Worm (Caenorhabditis elegans) whole organism, young adult: ENCODE data around the gene srh-277.

Experiments
- C17E4.6 ChIP-seq: fragments of 200-800 bp; sonication (Bioruptor generic); IDR thresholded peaks from 2 replicates; pipeline ENCODE4 v1.3.6; 2022; ENCODE audit warnings: missing genetic modification reagents, missing genetic modification characterization, missing compliant biosample characterization
- F10E7.11 ChIP-seq: sonication (generic microtip); optimal IDR thresholded peaks from 2 replicates; lab custom pipeline; 2017; ENCODE audit warnings: mild to moderate bottlenecking, missing genetic modification characterization, moderate library complexity, missing compliant biosample characterization
- F49E8.2 ChIP-seq: sonication (generic microtip); optimal IDR thresholded peaks from 3 replicates; lab custom pipeline; 2017; ENCODE audit warnings: missing genetic modification characterization, mild to moderate bottlenecking, missing compliant biosample characterization, antibody characterized with exemption, moderate library complexity; ENCODE audit not compliant: insufficient read depth
- F55B11.4 ChIP-seq: sonication (generic microtip); optimal IDR thresholded peaks from 2 replicates; lab custom pipeline; 2016; ENCODE audit warnings: missing compliant biosample characterization, missing genetic modification characterization, borderline replicate concordance; ENCODE audit not compliant: insufficient read depth
- F57A8.1 ChIP-seq: fragments of 200-800 bp; sonication (Bioruptor generic); optimal IDR thresholded peaks from 2 replicates; lab custom pipeline; 2018; ENCODE audit warnings: mild to moderate bottlenecking, missing genetic modification characterization, moderate library complexity, missing compliant biosample characterization
- Y53F4B.3 ChIP-seq: fragments of 200-800 bp; sonication (Bioruptor generic); IDR thresholded peaks from 2 replicates; pipeline ENCODE4 v1.3.6; 2022; ENCODE audit warnings: missing genetic modification reagents, missing genetic modification characterization, missing compliant biosample characterization
- Y95B8A.8 ChIP-seq: fragments of 200-800 bp; sonication (Bioruptor generic); IDR thresholded peaks from 2 replicates; pipeline ENCODE4 v1.3.6; 2022; ENCODE audit warnings: missing genetic modification reagents, missing genetic modification characterization, missing compliant biosample characterization
- ZK185.1 ChIP-seq: sonication (generic microtip); optimal IDR thresholded peaks from 2 replicates; lab custom pipeline; 2016; ENCODE audit warnings: mild to moderate bottlenecking, missing genetic modification characterization, missing compliant biosample characterization; ENCODE audit not compliant: poor library complexity, severe bottlenecking
- atf-7 ChIP-seq: sonication (generic microtip); optimal IDR thresholded peaks from 2 replicates; lab custom pipeline; 2017; ENCODE audit warnings: mild to moderate bottlenecking, missing genetic modification characterization, missing compliant biosample characterization
- athp-1 ChIP-seq: sonication (generic microtip); optimal IDR thresholded peaks from 2 replicates; lab custom pipeline; 2017; ENCODE audit warnings: mild to moderate bottlenecking, missing genetic modification characterization, missing compliant biosample characterization
- attf-5 ChIP-seq: fragments of 200-800 bp; sonication (Bioruptor generic); optimal IDR thresholded peaks from 2 replicates; lab custom pipeline; 2018; ENCODE audit warnings: mild to moderate bottlenecking, missing genetic modification characterization, missing compliant biosample characterization
- bed-1 ChIP-seq: fragments of 200-800 bp; sonication (Bioruptor generic); IDR thresholded peaks from 2 replicates; pipeline ENCODE4 v1.3.6; 2022; ENCODE audit warnings: missing genetic modification reagents, missing genetic modification characterization, missing compliant biosample characterization
- bed-2 ChIP-seq: fragments of 200-800 bp; sonication (Bioruptor generic); IDR thresholded peaks from 2 replicates; pipeline ENCODE4 v1.3.6; 2022; ENCODE audit warnings: missing genetic modification reagents, missing genetic modification characterization, missing compliant biosample characterization
- ccch-3 ChIP-seq: fragments of 200-800 bp; sonication (Bioruptor generic); optimal IDR thresholded peaks from 2 replicates; lab custom pipeline; 2018; ENCODE audit warnings: mild to moderate bottlenecking, missing genetic modification characterization, missing compliant biosample characterization
- cebp-1 ChIP-seq, 2 experiments: fragments of 200-800 bp in 1 of 2; sonication (Bioruptor generic) in 1 of 2; sonication (generic microtip) in 1 of 2; IDR thresholded peaks in 1 of 2; optimal IDR thresholded peaks in 1 of 2; 2 replicates each; pipeline versions ENCODE4 v1.3.6 to Lab custom; 2017 to 2022; ENCODE audit warnings: missing compliant biosample characterization in 2 of 2, missing genetic modification characterization in 2 of 2, mild to moderate bottlenecking in 1 of 2, missing genetic modification reagents in 1 of 2, moderate library complexity in 1 of 2
- cebp-2 ChIP-seq: fragments of 200-800 bp; sonication (Bioruptor generic); IDR thresholded peaks from 2 replicates; pipeline ENCODE4 v1.3.6; 2022; ENCODE audit warnings: missing genetic modification characterization, missing compliant biosample characterization
- ceh-100 ChIP-seq: fragments of 200-800 bp; sonication (Bioruptor generic); IDR thresholded peaks from 2 replicates; pipeline ENCODE4 v1.3.6; 2022; ENCODE audit warnings: missing genetic modification reagents, missing genetic modification characterization, missing compliant biosample characterization
- ceh-27 ChIP-seq: fragments of 200-800 bp; sonication (Bioruptor generic); optimal IDR thresholded peaks from 2 replicates; lab custom pipeline; 2018; ENCODE audit warnings: mild to moderate bottlenecking, missing genetic modification characterization, moderate library complexity, missing compliant biosample characterization
- ceh-40 ChIP-seq: fragments of 200-800 bp; sonication (Bioruptor generic); IDR thresholded peaks from 2 replicates; pipeline ENCODE4 v1.3.6; 2022; ENCODE audit warnings: missing genetic modification characterization, missing compliant biosample characterization
- ceh-58 ChIP-seq: fragments of 200-800 bp; sonication (Bioruptor generic); IDR thresholded peaks from 2 replicates; pipeline ENCODE4 v1.3.6; 2022; ENCODE audit warnings: missing genetic modification characterization, missing compliant biosample characterization
- die-1 ChIP-seq: sonication (generic microtip); optimal IDR thresholded peaks from 2 replicates; lab custom pipeline; 2016; ENCODE audit warnings: missing genotype, mild to moderate bottlenecking, missing genetic modification characterization, missing compliant biosample characterization
- dox-1 ChIP-seq: fragments of 200-800 bp; sonication (Bioruptor generic); IDR thresholded peaks from 2 replicates; pipeline ENCODE4 v1.3.6; 2022; ENCODE audit warnings: missing genetic modification reagents, missing genetic modification characterization, missing compliant biosample characterization
- dpff-1 ChIP-seq: sonication (generic microtip); optimal IDR thresholded peaks from 2 replicates; lab custom pipeline; 2017; ENCODE audit warnings: mild to moderate bottlenecking, missing genetic modification characterization, missing compliant biosample characterization
- dpl-1 ChIP-seq: fragments of 150-350 bp; optimal IDR thresholded peaks from 2 replicates; lab custom pipeline; 2014; ENCODE audit warnings: missing biosample characterization, missing genetic modification reagents, missing genetic modification characterization
- egl-44 ChIP-seq: fragments of 200-800 bp; sonication (Bioruptor generic); IDR thresholded peaks from 2 replicates; pipeline ENCODE4 v1.3.6; 2022; ENCODE audit warnings: missing genetic modification reagents, missing genetic modification characterization, missing compliant biosample characterization
- egrh-3 ChIP-seq: fragments of 200-800 bp; sonication (Bioruptor generic); IDR thresholded peaks from 2 replicates; pipeline ENCODE4 v1.3.6; 2022; ENCODE audit warnings: missing genetic modification reagents, missing genetic modification characterization, missing compliant biosample characterization
- ets-4 ChIP-seq: fragments of 200-800 bp; sonication (Bioruptor generic); optimal IDR thresholded peaks from 2 replicates; lab custom pipeline; 2018; ENCODE audit warnings: mild to moderate bottlenecking, missing genetic modification characterization, missing compliant biosample characterization
- hmg-1.2 ChIP-seq: fragments of 200-800 bp; sonication (Bioruptor generic); IDR thresholded peaks from 2 replicates; pipeline ENCODE4 v1.3.6; 2022; ENCODE audit warnings: missing genetic modification reagents, missing genetic modification characterization, missing compliant biosample characterization
- hsf-1 ChIP-seq: fragments of 200-800 bp; sonication (Bioruptor generic); IDR thresholded peaks from 2 replicates; pipeline ENCODE4 v1.3.6; 2022; ENCODE audit warnings: missing genetic modification reagents, missing genetic modification characterization, missing compliant biosample characterization
- let-607 ChIP-seq, 2 experiments: fragments of 200-800 bp in 1 of 2; sonication (Bioruptor generic) in 1 of 2; sonication (generic microtip) in 1 of 2; optimal IDR thresholded peaks; 2 replicates each; lab custom pipeline; 2016 to 2018; ENCODE audit warnings: mild to moderate bottlenecking in 2 of 2, missing compliant biosample characterization in 2 of 2, missing genetic modification characterization in 2 of 2, moderate library complexity in 2 of 2, missing genotype in 1 of 2
- lin-54 ChIP-seq: fragments of 200-800 bp; sonication (Bioruptor generic); optimal IDR thresholded peaks from 2 replicates; lab custom pipeline; 2018; ENCODE audit warnings: mild to moderate bottlenecking, missing genetic modification characterization, missing compliant biosample characterization
- lsl-1 ChIP-seq: fragments of 200-800 bp; sonication (Bioruptor generic); optimal IDR thresholded peaks from 2 replicates; lab custom pipeline; 2018; ENCODE audit warnings: mild to moderate bottlenecking, missing genetic modification characterization, moderate library complexity, missing compliant biosample characterization
- mcd-1 ChIP-seq: fragments of 200-800 bp; sonication (Bioruptor generic); IDR thresholded peaks from 2 replicates; pipeline ENCODE4 v1.3.6; 2022; ENCODE audit warnings: missing genetic modification reagents, missing genetic modification characterization, missing compliant biosample characterization
- mel-28 ChIP-seq: sonication (generic microtip); optimal IDR thresholded peaks from 2 replicates; lab custom pipeline; 2016; ENCODE audit warnings: borderline replicate concordance, mild to moderate bottlenecking, missing genetic modification characterization, missing compliant biosample characterization
- nfya-2 ChIP-seq: fragments of 200-800 bp; sonication (Bioruptor generic); IDR thresholded peaks from 2 replicates; pipeline ENCODE4 v1.3.6; 2022; ENCODE audit warnings: missing genetic modification reagents, missing genetic modification characterization, missing compliant biosample characterization
- nfyb-1 ChIP-seq: fragments of 200-800 bp; sonication (Bioruptor generic); IDR thresholded peaks from 2 replicates; pipeline ENCODE4 v1.3.6; 2022; ENCODE audit warnings: missing genetic modification reagents, missing genetic modification characterization, missing compliant biosample characterization
- nhr-80 ChIP-seq: sonication (generic microtip); optimal IDR thresholded peaks from 2 replicates; lab custom pipeline; 2016; ENCODE audit warnings: missing genetic modification characterization, missing compliant biosample characterization
- pbrm-1 ChIP-seq: fragments of 200-800 bp; sonication (Bioruptor generic); IDR thresholded peaks from 2 replicates; pipeline ENCODE4 v1.3.6; 2022; ENCODE audit warnings: missing genetic modification reagents, missing genetic modification characterization, missing compliant biosample characterization
- pha-4 ChIP-seq: fragments of 150-350 bp; sonication (generic microtip); optimal IDR thresholded peaks from 2 replicates; lab custom pipeline; 2014; ENCODE audit warnings: missing biosample characterization, missing genetic modification reagents, missing genetic modification characterization
- snpc-1.1 ChIP-seq: sonication (generic microtip); optimal IDR thresholded peaks from 2 replicates; lab custom pipeline; 2017; ENCODE audit warnings: missing genetic modification characterization, mild to moderate bottlenecking, missing compliant biosample characterization, antibody characterized with exemption, moderate library complexity, missing genotype, missing genetic modification reagents; ENCODE audit not compliant: insufficient read depth
- snpc-1.3 ChIP-seq: sonication (generic microtip); optimal IDR thresholded peaks from 2 replicates; lab custom pipeline; 2017; ENCODE audit warnings: missing genetic modification characterization, mild to moderate bottlenecking, missing compliant biosample characterization, antibody characterized with exemption, moderate library complexity, missing genotype, missing genetic modification reagents; ENCODE audit not compliant: insufficient read depth
- tbp1 ChIP-seq: fragments of 200-800 bp; sonication (Bioruptor generic); optimal IDR thresholded peaks from 2 replicates; lab custom pipeline; 2018; ENCODE audit warnings: mild to moderate bottlenecking, missing genetic modification characterization, missing compliant biosample characterization
- tbx-9 ChIP-seq: sonication (generic microtip); optimal IDR thresholded peaks from 2 replicates; lab custom pipeline; 2016; ENCODE audit warnings: borderline replicate concordance, missing genetic modification characterization, inconsistent platforms, missing compliant biosample characterization
- unc-130 ChIP-seq: sonication (generic microtip); optimal IDR thresholded peaks from 2 replicates; lab custom pipeline; 2016; ENCODE audit warnings: missing genetic modification reagents, missing genetic modification characterization, missing compliant biosample characterization
- zfh-2 ChIP-seq: fragments of 200-800 bp; sonication (Bioruptor generic); conservative IDR thresholded peaks from 2 replicates; pipeline ENCODE4 v1.3.6; 2022; ENCODE audit warnings: missing genetic modification reagents, missing genetic modification characterization, missing compliant biosample characterization
- ztf-26 ChIP-seq: sonication (generic microtip); optimal IDR thresholded peaks from 2 replicates; lab custom pipeline; 2017; ENCODE audit warnings: missing genetic modification characterization, missing compliant biosample characterization

Gene srh-277

ce11 chrV:16225524-16226116 lies 42.6 kb downstream of the srh-277 start (continued):
- TF ChIP-seq lin-54 (GFP tag; lab: Kevin White, UChicago): peak; percentile 16
- TF ChIP-seq snpc-1.1: peak; percentile 92
- peak; percentile 91 for TF ChIP-seq hmg-1.2 (GFP tag; lab: Robert Waterston, UW)
- no peak for TF ChIP-seq dpff-1 (tag; lab: Kevin White, UChicago)
- 0 out of 2 replicates have a peak, but pooled peaks have one; percentile 20 for TF ChIP-seq zfh-2 (GFP tag; lab: Robert Waterston, UW)
- no peak for TF ChIP-seq mel-28 (tag; lab: Kevin White, UChicago)
- no peak for TF ChIP-seq C17E4.6
- TF ChIP-seq ccch-3: no peak
- 0 out of 2 replicates have a peak, but pooled peaks have one; percentile 52 for TF ChIP-seq egl-44
- TF ChIP-seq ceh-58 (GFP tag; lab: Robert Waterston, UW): 0 out of 2 replicates have a peak, but pooled peaks have one; percentile 50
- no peak for TF ChIP-seq F55B11.4
- TF ChIP-seq cebp-1 (GFP tag; IDR thresholded peaks at IDR 0.05; lab: Robert Waterston, UW): no peak
- no peak for TF ChIP-seq cebp-1 (tag; optimal IDR thresholded peaks at IDR 0.05; lab: Kevin White, UChicago)
- TF ChIP-seq attf-5 (GFP tag; lab: Kevin White, UChicago): no peak
- no peak for TF ChIP-seq ceh-27 (GFP tag; lab: Kevin White, UChicago)
- TF ChIP-seq snpc-1.3 (tag; lab: Kevin White, UChicago): no peak
- peak; percentile 42; the same call in 1 of the 2 replicates for TF ChIP-seq nfyb-1 (GFP tag; lab: Robert Waterston, UW)
- TF ChIP-seq pbrm-1 (GFP tag; lab: Robert Waterston, UW): peak; percentile 86
- no peak for TF ChIP-seq ets-4 (GFP tag; lab: Kevin White, UChicago)
- no peak for TF ChIP-seq bed-1 (GFP tag; lab: Robert Waterston, UW)
- peak; percentile 32 for TF ChIP-seq mcd-1
- TF ChIP-seq Y53F4B.3: no peak
- peak; percentile 40; the same call in 1 of the 2 replicates for TF ChIP-seq ceh-100
- no peak for TF ChIP-seq nhr-80 (tag; lab: Kevin White, UChicago)
- peak; percentile 64 for TF ChIP-seq lsl-1 (GFP tag; lab: Kevin White, UChicago)
- TF ChIP-seq nfya-2 (GFP tag; lab: Robert Waterston, UW): no peak
- TF ChIP-seq unc-130 (GFP tag; lab: Kevin White, UChicago): peak; percentile 13
- TF ChIP-seq ztf-26: no peak
- TF ChIP-seq cebp-2: no peak
- no peak for TF ChIP-seq F10E7.11
- no peak for TF ChIP-seq dpl-1 (GFP tag; lab: Kevin White, UChicago)
- TF ChIP-seq ceh-40 (GFP tag; lab: Robert Waterston, UW): no peak
- no peak for TF ChIP-seq tbx-9 (tag; lab: Kevin White, UChicago)
- peak; percentile 45 for TF ChIP-seq die-1 (tag; lab: Kevin White, UChicago)
- no peak for TF ChIP-seq let-607 (tag; optimal IDR thresholded peaks at IDR 0.05; lab: Kevin White, UChicago)
- no peak for TF ChIP-seq ZK185.1 (tag; lab: Kevin White, UChicago)
- no peak for TF ChIP-seq F57A8.1 (GFP tag; lab: Kevin White, UChicago)
- no peak for TF ChIP-seq atf-7 (tag; lab: Kevin White, UChicago)
- peak; percentile 62 for TF ChIP-seq F49E8.2
- no peak for TF ChIP-seq hsf-1 (GFP tag; lab: Robert Waterston, UW)
- TF ChIP-seq egrh-3 (GFP tag; lab: Robert Waterston, UW): 0 out of 2 replicates have a peak, but pooled peaks have one; percentile 28
- no peak for TF ChIP-seq athp-1 (tag; lab: Kevin White, UChicago)
- TF ChIP-seq dox-1 (GFP tag; lab: Robert Waterston, UW): peak; percentile 77
- TF ChIP-seq tbp1 (GFP tag; lab: Kevin White, UChicago): peak; percentile 70
- TF ChIP-seq Y95B8A.8 (GFP tag; lab: Robert Waterston, UW): no peak
- TF ChIP-seq pha-4 (tag; lab: Kevin White, UChicago): no peak
- no peak for TF ChIP-seq bed-2
